Fruit fly (Drosophila melanogaster): ENCODE results near the gene up.

up gene

DNA sequence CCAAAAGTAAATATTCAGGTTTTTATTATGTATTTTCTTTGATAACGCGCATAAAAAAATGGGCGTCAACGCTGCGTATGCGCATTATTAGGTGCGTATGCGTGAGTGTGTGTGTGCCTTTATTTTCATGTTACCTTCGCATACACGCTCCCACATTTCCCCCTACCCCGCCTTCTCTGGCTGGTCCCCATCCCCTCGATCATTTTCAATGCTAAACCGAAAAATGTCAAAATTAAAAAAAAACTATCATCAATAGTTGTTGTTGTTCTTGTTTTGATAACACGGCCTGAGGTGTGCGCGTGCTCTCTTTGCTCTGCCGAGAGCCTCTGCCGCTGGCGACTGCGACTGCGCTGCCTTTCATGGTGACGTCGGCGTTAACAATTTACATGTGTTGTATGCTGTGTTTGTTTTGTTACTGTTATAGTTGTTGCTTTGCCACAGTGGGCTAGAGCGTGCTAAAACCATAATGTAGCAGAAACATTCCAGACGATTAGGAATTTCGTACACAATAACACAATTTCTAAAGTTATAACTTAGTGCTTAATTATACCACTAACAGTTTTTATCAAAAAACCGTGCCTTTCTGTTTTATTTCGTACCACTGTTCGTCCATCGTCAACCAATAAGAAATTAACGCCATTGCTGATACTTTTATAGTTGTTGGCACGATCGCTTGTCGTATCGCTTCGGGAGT, 37.8 kb upstream of the up start (continued):
- TF ChIP-seq NFAT (GFP tag; IDR thresholded peaks at IDR 0.05) (peak; percentile 100), CG2116 (GFP tag; optimal IDR thresholded peaks at IDR 0.05) (peak; percentile 85), CG2129 (GFP tag; IDR thresholded peaks at IDR 0.05; ENCODE audit: partially characterized antibody) (no peak), CG13287 (GFP tag; IDR thresholded peaks at IDR 0.05; ENCODE audit: partially characterized antibody) (peak; percentile 68), CG8478 (optimal IDR thresholded peaks at IDR 0.05) (no peak), CG17385 (GFP tag; optimal IDR thresholded peaks at IDR 0.05) (peak; percentile 98), kay (GFP tag; optimal IDR thresholded peaks at IDR 0.05) (peak; percentile 97), CG11695 (GFP tag; IDR thresholded peaks at IDR 0.05) (peak; percentile 99), CG4360 (GFP tag; IDR thresholded peaks at IDR 0.05) (peak; percentile 88), CG7786 (GFP tag; optimal IDR thresholded peaks at IDR 0.05) (peak; percentile 99), CG9437 (GFP tag; optimal IDR thresholded peaks at IDR 0.05) (peak; percentile 93), sima (GFP tag; optimal IDR thresholded peaks at IDR 0.05) (peak; percentile 96), CG17359 (tag; optimal IDR thresholded peaks at IDR 0.05) (peak; percentile 99), CG12391 (tag; optimal IDR thresholded peaks at IDR 0.05) (peak; percentile 99), CG3065 (GFP tag; optimal IDR thresholded peaks at IDR 0.05) (peak; percentile 96), CG4820 (GFP tag; optimal IDR thresholded peaks at IDR 0.05) (peak; percentile 98), chn (GFP tag; optimal IDR thresholded peaks at IDR 0.05) (peak; percentile 99), CG1233 (GFP tag; optimal IDR thresholded peaks at IDR 0.05) (peak; percentile 98), CG17328 (GFP tag; IDR thresholded peaks at IDR 0.05) (peak; percentile 99), Hand (GFP tag; optimal IDR thresholded peaks at IDR 0.05) (peak; percentile 97), CG8290 (GFP tag; optimal IDR thresholded peaks at IDR 0.05) (peak; percentile 98), CG8290 (tag; optimal IDR thresholded peaks at IDR 0.05) (peak; percentile 91 to 99), Bteb2 (GFP tag; optimal IDR thresholded peaks at IDR 0.05) (peak; percentile 98), pho (GFP tag; optimal IDR thresholded peaks at IDR 0.05) (peak; percentile 98), Ssrp (tag; optimal IDR thresholded peaks at IDR 0.05) (peak; percentile 98), fd96Cb (tag; optimal IDR thresholded peaks at IDR 0.05) (peak; percentile 99), CG2678 (tag; optimal IDR thresholded peaks at IDR 0.05) (peak; percentile 99), CG7963 (GFP tag; IDR thresholded peaks at IDR 0.05; ENCODE audit: partially characterized antibody) (peak; percentile 77; the same call in 2 of the 3 replicates), Hmr (GFP tag; optimal IDR thresholded peaks at IDR 0.05) (peak; percentile 99), so (GFP tag; IDR thresholded peaks at IDR 0.05) (peak; percentile 99), CG9609 (GFP tag; optimal IDR thresholded peaks at IDR 0.05) (peak; percentile 99), stc (GFP tag; IDR thresholded peaks at IDR 0.05) (peak; percentile 99), amos (GFP tag; IDR thresholded peaks at IDR 0.05; ENCODE audit: partially characterized antibody) (no peak; the same call in 1 of the 2 replicates), ERR (GFP tag; optimal IDR thresholded peaks at IDR 0.05) (peak; percentile 97), CG12155 (GFP tag; optimal IDR thresholded peaks at IDR 0.05) (peak; percentile 97), CHES-1-like (GFP tag; optimal IDR thresholded peaks at IDR 0.05) (peak; percentile 99), dan (GFP tag; IDR thresholded peaks at IDR 0.05) (peak; percentile 92), CrebB (tag; optimal IDR thresholded peaks at IDR 0.05) (peak; percentile 99), ap (GFP tag; IDR thresholded peaks at IDR 0.05) (peak; percentile 98), Fer2 (tag; optimal IDR thresholded peaks at IDR 0.05) (peak; percentile 95), vnd (GFP tag; IDR thresholded peaks at IDR 0.05; ENCODE audit: partially characterized antibody) (peak; percentile 44; the same call in 1 of the 3 replicates), dimm (GFP tag; IDR thresholded peaks at IDR 0.05) (peak; percentile 97), fd64A (GFP tag; optimal IDR thresholded peaks at IDR 0.05) (peak; percentile 98), zfh2 (GFP tag; optimal IDR thresholded peaks at IDR 0.05) (peak; percentile 98), CG3407 (GFP tag; optimal IDR thresholded peaks at IDR 0.05) (peak; percentile 98), bab2 (GFP tag; optimal IDR thresholded peaks at IDR 0.05) (peak; percentile 99), YL-1 (GFP tag; optimal IDR thresholded peaks at IDR 0.05) (peak; percentile 96), bbx (GFP tag; IDR thresholded peaks at IDR 0.05; ENCODE audit: partially characterized antibody) (peak; percentile 46; the same call in 1 of the 2 replicates), ewg (GFP tag; optimal IDR thresholded peaks at IDR 0.05) (peak; percentile 96)
